Worm (Caenorhabditis elegans) whole organism, L3 larva: Measurements from ENCODE around the gene T01H3.5.
A peak's percentile ranks its signal among the peaks of the same experiment; 100 is the strongest.

ENCODE experiments used
- ama-1 ChIP-seq: fragments of 150-350 bp; optimal IDR thresholded peaks from 2 replicates; lab custom pipeline; 2018
- lin-15B ChIP-seq: fragments of 150-350 bp; optimal IDR thresholded peaks from 2 replicates; lab custom pipeline; 2014; ENCODE audit warnings: missing biosample characterization, missing genetic modification characterization
- mdl-1 ChIP-seq: fragments of 150-350 bp; optimal IDR thresholded peaks from 2 replicates; lab custom pipeline; 2014; ENCODE audit warnings: missing biosample characterization, missing genetic modification characterization
- pha-4 ChIP-seq: fragments of 150-350 bp; optimal IDR thresholded peaks from 2 replicates; lab custom pipeline; 2014; ENCODE audit warnings: missing biosample characterization, missing genetic modification reagents, missing genetic modification characterization
- tbx-2 ChIP-seq: sonication (generic microtip); optimal IDR thresholded peaks from 2 replicates; lab custom pipeline; 2016; ENCODE audit warnings: mild to moderate bottlenecking, missing genetic modification characterization, missing compliant biosample characterization
- unc-39 ChIP-seq: sonication (generic microtip); optimal IDR thresholded peaks from 4 replicates; lab custom pipeline; 2017; ENCODE audit warnings: missing biosample characterization, missing genetic modification characterization
- unc-62 ChIP-seq: fragments of 150-350 bp; sonication (generic microtip); optimal IDR thresholded peaks from 4 replicates; lab custom pipeline; 2014; ENCODE audit warnings: missing biosample characterization, missing genetic modification reagents, missing genetic modification characterization
- zag-1 ChIP-seq: fragments of 150-350 bp; optimal IDR thresholded peaks from 2 replicates; lab custom pipeline; 2014; ENCODE audit warnings: missing biosample characterization, missing genetic modification characterization

DNA sequence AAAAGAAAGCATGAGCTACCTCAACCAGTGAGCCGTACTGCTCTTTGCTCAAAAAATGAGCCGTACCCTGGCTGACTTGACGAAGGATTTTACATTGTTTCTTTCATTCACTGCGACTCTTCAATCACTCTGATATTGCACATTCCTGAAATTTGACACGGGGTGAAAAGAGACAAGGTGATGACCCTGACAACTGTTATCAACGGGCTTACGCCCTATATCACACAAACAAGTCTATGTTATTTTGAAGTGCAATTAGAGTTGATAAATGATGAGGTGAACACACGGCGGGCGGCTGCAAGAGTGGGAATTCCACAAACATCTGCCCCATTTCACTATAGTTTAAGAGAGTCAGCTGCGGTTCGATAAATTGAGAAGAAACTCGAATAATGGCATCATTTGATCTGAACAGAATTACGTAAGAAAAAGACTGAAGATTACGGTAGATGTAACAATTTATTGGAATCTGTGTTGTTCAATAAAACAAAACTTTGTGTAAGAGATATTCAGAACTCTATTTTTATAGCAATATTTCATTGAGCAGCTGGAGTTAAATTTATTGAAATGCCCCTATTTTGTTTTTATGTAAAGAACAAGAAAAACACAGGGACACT, 42.7 kb upstream of the T01H3.5 start:
- TF ChIP-seq unc-39 (tag; lab: Kevin White, UChicago) = no peak
- TF ChIP-seq pha-4 (tag; lab: Kevin White, UChicago) = no peak
- no peak for TF ChIP-seq mdl-1
- TF ChIP-seq zag-1 (tag; lab: Kevin White, UChicago) = no peak
- peak; percentile 47 for TF ChIP-seq unc-62 (GFP tag; lab: Kevin White, UChicago)
- TF ChIP-seq tbx-2 (tag; lab: Kevin White, UChicago) = no peak
- TF ChIP-seq ama-1 = no peak
- TF ChIP-seq lin-15B (tag; lab: Kevin White, UChicago) = no peak
